Worm (Caenorhabditis elegans) whole organism, L3 larva: ENCODE measurements around the gene clec-60.

ENCODE experiments used
- ama-1 ChIP-seq: fragments of 150-350 bp; optimal IDR thresholded peaks from 2 replicates; lab custom pipeline; 2018
- ceh-28 ChIP-seq: fragments of 150-350 bp; optimal IDR thresholded peaks from 2 replicates; lab custom pipeline; 2014; ENCODE audit warnings: missing biosample characterization, missing genetic modification reagents, missing genetic modification characterization
- ceh-82 ChIP-seq: fragments of 150-350 bp; optimal IDR thresholded peaks from 2 replicates; lab custom pipeline; 2014; ENCODE audit warnings: missing biosample characterization, missing genetic modification characterization
- egl-5 ChIP-seq: fragments of 150-350 bp; optimal IDR thresholded peaks from 2 replicates; lab custom pipeline; 2017; ENCODE audit warnings: missing biosample characterization, missing genetic modification reagents, missing genetic modification characterization, inconsistent platforms
- elt-1 ChIP-seq: fragments of 150-350 bp; optimal IDR thresholded peaks from 2 replicates; lab custom pipeline; 2014; ENCODE audit warnings: missing biosample characterization, missing genetic modification characterization
- elt-3 ChIP-seq, 3 experiments: fragments of 150-350 bp in 1 of 3; sonication (generic microtip) in 2 of 3; optimal IDR thresholded peaks; 2 replicates in 2 of 3; 4 replicates in 1 of 3; lab custom pipeline; 2014 to 2017; ENCODE audit warnings: missing biosample characterization in 3 of 3, missing genetic modification characterization in 3 of 3
- eor-1 ChIP-seq, 2 experiments: fragments of 150-350 bp; optimal IDR thresholded peaks; 2 replicates each; lab custom pipeline; 2014 to 2018; ENCODE audit warnings: missing biosample characterization in 2 of 2, missing genetic modification characterization in 2 of 2
- fkh-10 ChIP-seq: sonication (generic microtip); optimal IDR thresholded peaks from 2 replicates; lab custom pipeline; 2017; ENCODE audit warnings: missing biosample characterization, missing genetic modification reagents, missing genetic modification characterization
- fkh-2 ChIP-seq: fragments of 150-350 bp; optimal IDR thresholded peaks from 2 replicates; lab custom pipeline; 2014; ENCODE audit warnings: missing biosample characterization, missing genetic modification reagents, missing genetic modification characterization
- fos-1 ChIP-seq: fragments of 150-350 bp; optimal IDR thresholded peaks from 2 replicates; lab custom pipeline; 2014; ENCODE audit warnings: missing biosample characterization, missing genetic modification characterization
- hmg-11 ChIP-seq: sonication (generic microtip); optimal IDR thresholded peaks from 2 replicates; lab custom pipeline; 2016; ENCODE audit warnings: missing genetic modification characterization, missing compliant biosample characterization
- jun-1 ChIP-seq: fragments of 150-350 bp; optimal IDR thresholded peaks from 2 replicates; lab custom pipeline; 2014; ENCODE audit warnings: missing biosample characterization, missing genetic modification reagents, missing genetic modification characterization
- lin-15B ChIP-seq: fragments of 150-350 bp; optimal IDR thresholded peaks from 2 replicates; lab custom pipeline; 2014; ENCODE audit warnings: missing biosample characterization, missing genetic modification characterization
- lin-39 ChIP-seq: fragments of 150-350 bp; optimal IDR thresholded peaks from 2 replicates; lab custom pipeline; 2018; ENCODE audit warnings: missing biosample characterization, missing genetic modification reagents, missing genetic modification characterization
- mdl-1 ChIP-seq: fragments of 150-350 bp; optimal IDR thresholded peaks from 2 replicates; lab custom pipeline; 2014; ENCODE audit warnings: missing biosample characterization, missing genetic modification characterization
- nfya-1 ChIP-seq: sonication (generic microtip); optimal IDR thresholded peaks from 2 replicates; lab custom pipeline; 2017; ENCODE audit warnings: missing genetic modification characterization, mild to moderate bottlenecking, missing compliant biosample characterization, antibody characterized with exemption, moderate library complexity; ENCODE audit not compliant: insufficient read depth
- nhr-11 ChIP-seq: fragments of 150-350 bp; optimal IDR thresholded peaks from 2 replicates; lab custom pipeline; 2014; ENCODE audit warnings: missing biosample characterization, missing genetic modification characterization
- nhr-12 ChIP-seq: fragments of 150-350 bp; optimal IDR thresholded peaks from 2 replicates; lab custom pipeline; 2014; ENCODE audit warnings: missing biosample characterization, missing genetic modification characterization
- nhr-23 ChIP-seq: fragments of 150-350 bp; optimal IDR thresholded peaks from 2 replicates; lab custom pipeline; 2014; ENCODE audit warnings: missing biosample characterization, missing genetic modification reagents, missing genetic modification characterization
- nhr-25 ChIP-seq: sonication (generic microtip); optimal IDR thresholded peaks from 2 replicates; lab custom pipeline; 2017; ENCODE audit warnings: missing biosample characterization, missing genetic modification characterization
- nhr-43 ChIP-seq: sonication (generic microtip); optimal IDR thresholded peaks from 2 replicates; lab custom pipeline; 2016; ENCODE audit warnings: mild to moderate bottlenecking, missing genetic modification characterization, missing compliant biosample characterization; ENCODE audit not compliant: poor library complexity, severe bottlenecking
- nhr-67 ChIP-seq: fragments of 150-350 bp; optimal IDR thresholded peaks from 2 replicates; lab custom pipeline; 2014; ENCODE audit warnings: missing biosample characterization, missing genetic modification characterization
- pha-4 ChIP-seq: fragments of 150-350 bp; optimal IDR thresholded peaks from 2 replicates; lab custom pipeline; 2014; ENCODE audit warnings: missing biosample characterization, missing genetic modification reagents, missing genetic modification characterization
- pqm-1 ChIP-seq: fragments of 150-350 bp; optimal IDR thresholded peaks from 2 replicates; lab custom pipeline; 2017; ENCODE audit warnings: missing biosample characterization, missing genetic modification characterization, inconsistent platforms
- snpc-4 ChIP-seq: fragments of 150-350 bp; optimal IDR thresholded peaks from 2 replicates; lab custom pipeline; 2014; ENCODE audit warnings: missing biosample characterization, missing genetic modification characterization
- tbx-2 ChIP-seq: sonication (generic microtip); optimal IDR thresholded peaks from 2 replicates; lab custom pipeline; 2016; ENCODE audit warnings: mild to moderate bottlenecking, missing genetic modification characterization, missing compliant biosample characterization
- unc-39 ChIP-seq: sonication (generic microtip); optimal IDR thresholded peaks from 4 replicates; lab custom pipeline; 2017; ENCODE audit warnings: missing biosample characterization, missing genetic modification characterization
- zag-1 ChIP-seq: fragments of 150-350 bp; optimal IDR thresholded peaks from 2 replicates; lab custom pipeline; 2014; ENCODE audit warnings: missing biosample characterization, missing genetic modification characterization
- ztf-11 ChIP-seq: fragments of 150-350 bp; optimal IDR thresholded peaks from 2 replicates; lab custom pipeline; 2014; ENCODE audit warnings: missing biosample characterization, missing genetic modification characterization
- ztf-4 ChIP-seq: fragments of 150-350 bp; optimal IDR thresholded peaks from 2 replicates; lab custom pipeline; 2014; ENCODE audit warnings: missing biosample characterization, missing genetic modification characterization

clec-60 gene

ce11 chrII:10516375-10516774 is 34.7 kb upstream of the clec-60 start:
- TF ChIP-seq nhr-23 (tag; lab: Kevin White, UChicago) (peak; percentile 40), elt-1 (tag; lab: Kevin White, UChicago) (no peak)

ce11 chrII:10515422-10515821 is 33.7 kb upstream of the clec-60 start:
- TF ChIP-seq jun-1 (tag; lab: Kevin White, UChicago), result no peak
- peak; percentile 54 for TF ChIP-seq nhr-23 (tag; lab: Kevin White, UChicago)
- peak; percentile 2 for TF ChIP-seq ceh-28 (tag; lab: Kevin White, UChicago)

- TF ChIP-seq ceh-82 (tag; lab: Kevin White, UChicago) (no peak), ama-1 (lab: Kevin White, UChicago) (no peak), tbx-2 (no peak), nhr-23 (tag; lab: Kevin White, UChicago) (no peak), elt-1 (tag; lab: Kevin White, UChicago) (no peak), fkh-10 (GFP tag; lab: Kevin White, UChicago) (no peak), nhr-67 (no peak), hmg-11 (tag; lab: Kevin White, UChicago) (no peak), lin-15B (tag; lab: Kevin White, UChicago) (no peak), pqm-1 (tag; lab: Kevin White, UChicago) (no peak), jun-1 (tag; lab: Kevin White, UChicago) (no peak), elt-3 (tag; optimal IDR thresholded peaks at IDR 0.05; lab: Kevin White, UChicago) (no peak), snpc-4 (no peak), mdl-1 (tag; lab: Kevin White, UChicago) (no peak)
These were observed 31.7 kb upstream of the clec-60 start for ce11 chrII:10513377-10513776.

- peak; percentile 63 for TF ChIP-seq pha-4 (tag; lab: Kevin White, UChicago)
- TF ChIP-seq ztf-11 (tag; lab: Kevin White, UChicago), result no peak
These were observed 28.6 kb upstream of the clec-60 start, which contains the start of gene F59B10.3 for ce11 chrII:10510242-10510641. Gene F59B10.3 (plus strand): TSS chrII:10510542.

- TF ChIP-seq lin-15B (tag; lab: Kevin White, UChicago) (no peak), eor-1 (tag; optimal IDR thresholded peaks at IDR 0.05; lab: Kevin White, UChicago) (no peak), tbx-2 (no peak), zag-1 (no peak), lin-39 (tag; lab: Kevin White, UChicago) (no peak)
These were observed 28.1 kb upstream of the clec-60 start, which contains the start of gene F59B10.2 for ce11 chrII:10509746-10510145. Gene F59B10.2 (minus strand): TSS chrII:10509846.

DNA sequence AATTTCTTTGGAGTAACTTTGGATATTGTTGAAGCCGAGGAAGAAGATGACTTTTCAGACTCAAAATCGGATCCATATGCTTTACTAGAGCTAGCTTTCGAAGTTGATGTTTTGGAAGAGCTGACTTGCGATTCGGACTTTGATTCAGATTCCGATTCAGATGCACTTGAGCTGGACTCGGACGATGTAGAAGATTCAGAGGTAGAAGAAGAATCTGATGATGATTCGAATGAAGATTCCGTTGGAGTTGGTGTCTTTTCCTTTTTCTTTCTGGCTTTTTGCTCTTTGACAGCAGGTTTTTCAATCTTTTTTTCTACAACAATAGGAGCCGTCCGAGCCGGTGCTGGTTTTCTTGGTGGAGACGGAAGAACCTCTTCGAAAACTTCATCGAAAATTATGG is 26.2 kb upstream of the clec-60 start:
- TF ChIP-seq nhr-25 (tag; lab: Kevin White, UChicago), result no peak
- no peak for TF ChIP-seq tbx-2
- TF ChIP-seq fos-1 (tag; lab: Kevin White, UChicago), result no peak
- no peak for TF ChIP-seq nfya-1 (tag; lab: Kevin White, UChicago)
- no peak for TF ChIP-seq ztf-4
- no peak for TF ChIP-seq egl-5 (tag; lab: Kevin White, UChicago)
- no peak for TF ChIP-seq lin-15B (tag; lab: Kevin White, UChicago)
- TF ChIP-seq zag-1, result no peak
- no peak for TF ChIP-seq nhr-12 (tag; lab: Kevin White, UChicago)
- no peak for TF ChIP-seq nhr-43 (tag; lab: Kevin White, UChicago)
- TF ChIP-seq fkh-2 (tag; lab: Kevin White, UChicago), result no peak
- TF ChIP-seq nhr-67, result no peak
- TF ChIP-seq pha-4 (tag; lab: Kevin White, UChicago), result no peak
- TF ChIP-seq elt-3 (tag; optimal IDR thresholded peaks at IDR 0.05; lab: Kevin White, UChicago), result no peak
- no peak for TF ChIP-seq unc-39 (tag; lab: Kevin White, UChicago)

- TF ChIP-seq nhr-25 (tag; lab: Kevin White, UChicago) (peak; percentile 73), snpc-4 (no peak), nhr-11 (no peak), nhr-23 (tag; lab: Kevin White, UChicago) (peak; percentile 46)
- TF ChIP-seq, all 47 proteins: peak for 2
These were observed 24.3 kb upstream of the clec-60 start for ce11 chrII:10505949-10506348.
